Worm (Caenorhabditis elegans) whole organism, midembryonic: Measurements from ENCODE around the gene col-20.

Experiments
- T22C8.4 ChIP-seq: fragments of 200-800 bp; sonication (Bioruptor generic); IDR thresholded peaks from 2 replicates; pipeline ENCODE4 v1.3.6; 2022; ENCODE audit warnings: missing genetic modification characterization, missing compliant biosample characterization
- cog-1 ChIP-seq: sonication (generic microtip); optimal IDR thresholded peaks from 2 replicates; lab custom pipeline; 2016; ENCODE audit warnings: missing genetic modification characterization, missing compliant biosample characterization
- flt-1 ChIP-seq: fragments of 200-800 bp; sonication (Bioruptor generic); IDR thresholded peaks from 2 replicates; pipeline ENCODE4 v1.3.6; 2022; ENCODE audit warnings: missing genetic modification characterization, missing compliant biosample characterization
- klf-2 ChIP-seq: fragments of 200-800 bp; sonication (Bioruptor generic); conservative IDR thresholded peaks from 2 replicates; pipeline ENCODE4 v1.3.6; 2022; ENCODE audit warnings: missing genetic modification reagents, missing genetic modification characterization, missing compliant biosample characterization
- med-1 ChIP-seq: sonication (generic microtip); optimal IDR thresholded peaks from 2 replicates; lab custom pipeline; 2017; ENCODE audit warnings: missing genetic modification characterization, mild to moderate bottlenecking, missing compliant biosample characterization, antibody characterized with exemption, missing genetic modification reagents; ENCODE audit not compliant: insufficient read depth
- ref-1 ChIP-seq: fragments of 200-800 bp; sonication (Bioruptor generic); conservative IDR thresholded peaks from 2 replicates; pipeline ENCODE4 v1.3.6; 2022; ENCODE audit warnings: missing genetic modification reagents, missing genetic modification characterization, missing compliant biosample characterization
- tab-1 ChIP-seq: fragments of 200-800 bp; sonication (Bioruptor generic); IDR thresholded peaks from 2 replicates; pipeline ENCODE4 v1.3.6; 2022; ENCODE audit warnings: missing genetic modification characterization, missing compliant biosample characterization
- ztf-23 ChIP-seq: fragments of 200-800 bp; sonication (Bioruptor generic); IDR thresholded peaks from 2 replicates; pipeline ENCODE4 v1.3.6; 2022; ENCODE audit warnings: missing genetic modification reagents, missing genetic modification characterization, missing compliant biosample characterization
- ztf-29 ChIP-seq: fragments of 200-800 bp; sonication (Bioruptor generic); IDR thresholded peaks from 2 replicates; pipeline ENCODE4 v1.3.6; 2022; ENCODE audit warnings: missing genetic modification reagents, missing genetic modification characterization, missing compliant biosample characterization

- TF ChIP-seq T22C8.4 (GFP tag; lab: Robert Waterston, UW) = no peak
- TF ChIP-seq flt-1 (GFP tag; lab: Robert Waterston, UW) = no peak
- no peak for TF ChIP-seq klf-2
- TF ChIP-seq ref-1 = no peak
- no peak for TF ChIP-seq med-1 (GFP tag; lab: Kevin White, UChicago)
- TF ChIP-seq ztf-23 (GFP tag; lab: Robert Waterston, UW) = no peak
- TF ChIP-seq cog-1 = no peak
- no peak for TF ChIP-seq ztf-29 (GFP tag; lab: Robert Waterston, UW)
- TF ChIP-seq tab-1 (GFP tag; lab: Robert Waterston, UW) = no peak
Observed at ce11 chrII:4885976-4886375, 15.4 kb upstream of the col-20 start, which contains the start of gene R05F9.7.
